Fruit fly (Drosophila melanogaster) whole organism, embryonic: Measurements from ENCODE around the gene sol.

Experiments used
- Bgb ChIP-seq: fragments of 200-800 bp; sonication (Bioruptor generic); IDR thresholded peaks from 2 replicates; pipeline ENCODE4 v1.3.6; 2022; ENCODE audit warnings: missing biosample characterization, missing genetic modification characterization; ENCODE audit not compliant: partially characterized antibody
- CG10209 ChIP-seq: fragments of 200-800 bp; sonication (Bioruptor generic); optimal IDR thresholded peaks from 3 replicates; lab custom pipeline; 2017; ENCODE audit warnings: missing biosample characterization, mild to moderate bottlenecking, missing genetic modification characterization, missing genetic modification reagents
- CG1024 ChIP-seq: fragments of 200-800 bp; sonication (Bioruptor generic); IDR thresholded peaks from 2 replicates; pipeline ENCODE4 v1.3.6; 2022; ENCODE audit warnings: missing biosample characterization, missing genetic modification characterization
- CG10366 ChIP-seq: fragments of 200-800 bp; sonication (Bioruptor generic); IDR thresholded peaks from 2 replicates; pipeline ENCODE4 v1.3.6; 2022; ENCODE audit warnings: missing biosample characterization, missing genetic modification characterization
- CG10959 ChIP-seq: fragments of 200-800 bp; sonication (Bioruptor generic); IDR thresholded peaks from 2 replicates; pipeline ENCODE4 v1.3.6; 2022; ENCODE audit warnings: missing biosample characterization, missing genetic modification characterization
- CG10979 ChIP-seq: fragments of 200-800 bp; sonication (Bioruptor generic); optimal IDR thresholded peaks from 2 replicates; lab custom pipeline; 2018; ENCODE audit warnings: missing biosample characterization, mild to moderate bottlenecking, missing genetic modification characterization, moderate library complexity
- CG11093 ChIP-seq: fragments of 200-800 bp; sonication (Bioruptor generic); IDR thresholded peaks from 3 replicates; pipeline ENCODE4 v1.3.6; 2022; ENCODE audit warnings: missing biosample characterization, missing genetic modification characterization
- CG11695 ChIP-seq: fragments of 200-800 bp; sonication (Bioruptor generic); IDR thresholded peaks from 3 replicates; pipeline ENCODE4 v1.3.6; 2022; ENCODE audit warnings: missing biosample characterization, missing genetic modification characterization
- CG12155 ChIP-seq: fragments of 200-800 bp; sonication (Bioruptor generic); optimal IDR thresholded peaks from 3 replicates; lab custom pipeline; 2016; ENCODE audit warnings: missing biosample characterization, missing genetic modification characterization
- CG12299 ChIP-seq: fragments of 200-800 bp; sonication (Bioruptor generic); optimal IDR thresholded peaks from 2 replicates; lab custom pipeline; 2018; ENCODE audit warnings: missing biosample characterization, mild to moderate bottlenecking, missing genetic modification characterization
- CG14667 ChIP-seq: fragments of 200-800 bp; sonication (Bioruptor generic); IDR thresholded peaks from 2 replicates; pipeline ENCODE4 v1.3.6; 2022; ENCODE audit warnings: missing biosample characterization, missing genetic modification characterization
- CG15011 ChIP-seq: fragments of 200-800 bp; sonication (Bioruptor generic); optimal IDR thresholded peaks from 3 replicates; lab custom pipeline; 2018; ENCODE audit warnings: missing biosample characterization, mild to moderate bottlenecking, missing genetic modification characterization
- CG17359 ChIP-seq: fragments of 200-800 bp; sonication (Bioruptor generic); optimal IDR thresholded peaks from 3 replicates; lab custom pipeline; 2018; ENCODE audit warnings: missing biosample characterization, mild to moderate bottlenecking, missing genetic modification characterization, moderate library complexity
- CG17385 ChIP-seq: fragments of 200-800 bp; sonication (Bioruptor generic); optimal IDR thresholded peaks from 3 replicates; lab custom pipeline; 2018; ENCODE audit warnings: missing biosample characterization, mild to moderate bottlenecking, missing genetic modification characterization
- CG2116 ChIP-seq: fragments of 200-800 bp; sonication (Bioruptor generic); optimal IDR thresholded peaks from 3 replicates; lab custom pipeline; 2018; ENCODE audit warnings: missing biosample characterization, mild to moderate bottlenecking, missing genetic modification characterization
- CG33557 ChIP-seq: fragments of 200-800 bp; sonication (Bioruptor generic); optimal IDR thresholded peaks from 2 replicates; lab custom pipeline; 2019; ENCODE audit warnings: missing biosample characterization, mild to moderate bottlenecking, missing genetic modification characterization, moderate library complexity
- CG4282 ChIP-seq: fragments of 200-800 bp; sonication (Bioruptor generic); optimal IDR thresholded peaks from 2 replicates; lab custom pipeline; 2016; ENCODE audit warnings: missing biosample characterization, missing genetic modification characterization
- CG5180 ChIP-seq: fragments of 200-800 bp; sonication (Bioruptor generic); optimal IDR thresholded peaks from 3 replicates; lab custom pipeline; 2017; ENCODE audit warnings: missing biosample characterization, missing genetic modification characterization, mild to moderate bottlenecking, moderate library complexity, missing genetic modification reagents
- CG7357 ChIP-seq: fragments of 200-800 bp; sonication (Bioruptor generic); IDR thresholded peaks from 3 replicates; pipeline ENCODE4 v1.3.6; 2022; ENCODE audit warnings: missing biosample characterization, missing genetic modification characterization
- CG7372 ChIP-seq: fragments of 200-800 bp; sonication (Bioruptor generic); IDR thresholded peaks from 2 replicates; pipeline ENCODE4 v1.3.6; 2022; ENCODE audit warnings: missing biosample characterization, missing genetic modification characterization
- Dbx ChIP-seq: fragments of 200-800 bp; sonication (Bioruptor generic); IDR thresholded peaks from 3 replicates; pipeline ENCODE4 v1.3.6; 2022; ENCODE audit warnings: missing biosample characterization, missing genetic modification characterization
- Drgx ChIP-seq: fragments of 200-800 bp; sonication (Bioruptor generic); IDR thresholded peaks from 2 replicates; pipeline ENCODE4 v1.3.6; 2022; ENCODE audit warnings: missing biosample characterization, missing genetic modification characterization
- E2f2 ChIP-seq: fragments of 200-800 bp; sonication (Bioruptor generic); IDR thresholded peaks from 2 replicates; pipeline ENCODE4 v1.3.6; 2022; ENCODE audit warnings: missing biosample characterization, missing genetic modification characterization
- Eip74EF ChIP-seq, 2 experiments: fragments of 200-800 bp in 1 of 2; fragments of >200 bp in 1 of 2; sonication (Bioruptor generic) in 1 of 2; optimal IDR thresholded peaks; 2 replicates each; lab custom pipeline; 2017 to 2019; ENCODE audit warnings: missing biosample characterization in 2 of 2, missing genetic modification characterization in 2 of 2, mild to moderate bottlenecking in 1 of 2, moderate library complexity in 1 of 2
- HmgD ChIP-seq: fragments of 200-800 bp; sonication (Bioruptor generic); optimal IDR thresholded peaks from 3 replicates; lab custom pipeline; 2016; ENCODE audit warnings: missing biosample characterization, missing genetic modification characterization
- Max ChIP-seq: fragments of 200-800 bp; sonication (Bioruptor generic); optimal IDR thresholded peaks from 2 replicates; lab custom pipeline; 2016; ENCODE audit warnings: missing biosample characterization, mild to moderate bottlenecking, missing genetic modification characterization
- Meics ChIP-seq: fragments of 200-800 bp; sonication (Bioruptor generic); optimal IDR thresholded peaks from 2 replicates; lab custom pipeline; 2017; ENCODE audit warnings: missing biosample characterization, mild to moderate bottlenecking, missing genetic modification characterization
- Mrtf ChIP-seq: fragments of 200-800 bp; sonication (Bioruptor generic); IDR thresholded peaks from 3 replicates; pipeline ENCODE4 v1.3.6; 2022; ENCODE audit warnings: missing biosample characterization, missing genetic modification characterization
- Neu2 ChIP-seq: fragments of 200-800 bp; sonication (Bioruptor generic); optimal IDR thresholded peaks from 3 replicates; lab custom pipeline; 2016; ENCODE audit warnings: missing biosample characterization, missing genetic modification characterization, borderline replicate concordance
- Ptx1 ChIP-seq: fragments of 200-800 bp; sonication (Bioruptor generic); IDR thresholded peaks from 2 replicates; pipeline ENCODE4 v1.3.6; 2022; ENCODE audit warnings: missing biosample characterization, missing genetic modification characterization
- Side ChIP-seq: fragments of 200-800 bp; sonication (Bioruptor generic); optimal IDR thresholded peaks from 2 replicates; lab custom pipeline; 2016; ENCODE audit warnings: missing biosample characterization, missing genetic modification characterization
- Ssrp ChIP-seq: fragments of 200-800 bp; sonication (Bioruptor generic); optimal IDR thresholded peaks from 2 replicates; lab custom pipeline; 2018; ENCODE audit warnings: missing biosample characterization, mild to moderate bottlenecking, missing genetic modification characterization, moderate library complexity
- Taf1 ChIP-seq: fragments of 200-800 bp; sonication (Bioruptor generic); IDR thresholded peaks from 2 replicates; pipeline ENCODE4 v1.3.6; 2022; ENCODE audit warnings: missing biosample characterization, missing genetic modification characterization
- YL-1 ChIP-seq: fragments of 200-800 bp; sonication (Bioruptor generic); optimal IDR thresholded peaks from 3 replicates; lab custom pipeline; 2017; ENCODE audit warnings: missing biosample characterization, mild to moderate bottlenecking, missing genetic modification characterization
- bsh ChIP-seq, 2 experiments: fragments of 200-800 bp; sonication (Bioruptor generic); optimal IDR thresholded peaks; 2 replicates each; lab custom pipeline; 2017 to 2018; ENCODE audit warnings: mild to moderate bottlenecking in 2 of 2, missing biosample characterization in 2 of 2, missing genetic modification characterization in 2 of 2, moderate library complexity in 1 of 2
- caup ChIP-seq: fragments of 200-800 bp; sonication (Bioruptor generic); optimal IDR thresholded peaks from 3 replicates; lab custom pipeline; 2017; ENCODE audit warnings: missing biosample characterization, mild to moderate bottlenecking, missing genetic modification characterization, moderate library complexity; ENCODE audit not compliant: severe bottlenecking
- fd64A ChIP-seq: fragments of 200-800 bp; sonication (Bioruptor generic); optimal IDR thresholded peaks from 3 replicates; lab custom pipeline; 2018; ENCODE audit warnings: missing biosample characterization, mild to moderate bottlenecking, missing genetic modification characterization
- knrl ChIP-seq: fragments of 200-800 bp; sonication (Bioruptor generic); IDR thresholded peaks from 3 replicates; pipeline ENCODE4 v1.3.6; 2022; ENCODE audit warnings: missing biosample characterization, missing genetic modification characterization; ENCODE audit not compliant: partially characterized antibody
- lab ChIP-seq: fragments of 200-800 bp; sonication (Bioruptor generic); optimal IDR thresholded peaks from 3 replicates; lab custom pipeline; 2017; ENCODE audit warnings: missing biosample characterization, missing genetic modification characterization, mild to moderate bottlenecking, moderate library complexity, missing genetic modification reagents
- mirr ChIP-seq: fragments of 200-800 bp; sonication (Bioruptor generic); optimal IDR thresholded peaks from 3 replicates; lab custom pipeline; 2018; ENCODE audit warnings: missing biosample characterization, mild to moderate bottlenecking, missing genetic modification characterization
- odd ChIP-seq: fragments of 200-800 bp; sonication (Bioruptor generic); optimal IDR thresholded peaks from 2 replicates; lab custom pipeline; 2017; ENCODE audit warnings: missing biosample characterization, mild to moderate bottlenecking, missing genetic modification characterization
- peb ChIP-seq: fragments of 200-800 bp; sonication (Bioruptor generic); IDR thresholded peaks from 2 replicates; pipeline ENCODE4 v1.3.6; 2022; ENCODE audit warnings: missing biosample characterization, missing genetic modification characterization
- pita ChIP-seq: fragments of 200-800 bp; sonication (Bioruptor generic); optimal IDR thresholded peaks from 2 replicates; lab custom pipeline; 2017; ENCODE audit warnings: missing biosample characterization, mild to moderate bottlenecking, missing genetic modification characterization
- sima ChIP-seq: fragments of 200-800 bp; sonication (Bioruptor generic); optimal IDR thresholded peaks from 2 replicates; lab custom pipeline; 2016; ENCODE audit warnings: missing biosample characterization, missing genetic modification characterization
- so ChIP-seq: fragments of 200-800 bp; sonication (Bioruptor generic); IDR thresholded peaks from 3 replicates; pipeline ENCODE4 v1.3.6; 2022; ENCODE audit warnings: missing biosample characterization, missing genetic modification characterization
- tna ChIP-seq: fragments of 200-800 bp; sonication (Bioruptor generic); IDR thresholded peaks from 2 replicates; pipeline ENCODE4 v1.3.6; 2022; ENCODE audit warnings: missing biosample characterization, missing genetic modification characterization; ENCODE audit not compliant: partially characterized antibody
- tx ChIP-seq: fragments of 200-800 bp; sonication (Bioruptor generic); optimal IDR thresholded peaks from 2 replicates; lab custom pipeline; 2016; ENCODE audit warnings: missing biosample characterization, missing genetic modification characterization
- unpg ChIP-seq: fragments of 200-800 bp; sonication (Bioruptor generic); optimal IDR thresholded peaks from 3 replicates; lab custom pipeline; 2018; ENCODE audit warnings: missing biosample characterization, mild to moderate bottlenecking, missing genetic modification characterization, moderate library complexity

sol gene

dm6 chrX:21375595-21376047 is 25.5 kb downstream of the sol start (continued):
- TF ChIP-seq CG14667, result no peak
- TF ChIP-seq CG7372 (GFP tag; lab: Robert Waterston, UW), result no peak
- TF ChIP-seq bsh (GFP tag; optimal IDR thresholded peaks at IDR 0.05; lab: Kevin White, UChicago), result peak in 1 of 2 experiments; percentile 37
- TF ChIP-seq CG10366 (GFP tag; lab: Robert Waterston, UW), result peak; percentile 16; the same call in 1 of the 2 replicates
- TF ChIP-seq Bgb (GFP tag; lab: Robert Waterston, UW), result no peak
- no peak for TF ChIP-seq Taf1 (GFP tag; lab: Robert Waterston, UW)
- TF ChIP-seq CG17359 (tag; lab: Kevin White, UChicago), result peak; percentile 41
- TF ChIP-seq Eip74EF (GFP tag; optimal IDR thresholded peaks at IDR 0.05; lab: Kevin White, UChicago), result peak in 1 of 2 experiments; percentile 8
- 0 out of 3 replicates have a peak, but pooled peaks have one; percentile 42 for TF ChIP-seq Mrtf (GFP tag; lab: Robert Waterston, UW)
- peak; percentile 62 for TF ChIP-seq lab (GFP tag; lab: Kevin White, UChicago)
- TF ChIP-seq CG1024 (GFP tag; lab: Robert Waterston, UW), result no peak
- TF ChIP-seq Drgx (GFP tag; lab: Robert Waterston, UW), result peak; percentile 36; the same call in 1 of the 2 replicates
- peak; percentile 24 for TF ChIP-seq CG10979 (tag; lab: Kevin White, UChicago)
- peak; percentile 48 for TF ChIP-seq caup (GFP tag; lab: Kevin White, UChicago)
- TF ChIP-seq CG33557 (GFP tag; lab: Kevin White, UChicago), result no peak
- no peak for TF ChIP-seq CG10959 (GFP tag; lab: Robert Waterston, UW)
- peak; percentile 26; the same call in 1 of the 2 replicates for TF ChIP-seq E2f2 (GFP tag; lab: Robert Waterston, UW)
- TF ChIP-seq sima (GFP tag; lab: Kevin White, UChicago), result no peak
- TF ChIP-seq YL-1 (GFP tag; lab: Kevin White, UChicago), result peak; percentile 8
- TF ChIP-seq tx (GFP tag; lab: Kevin White, UChicago), result no peak
- no peak for TF ChIP-seq CG2116 (GFP tag; lab: Kevin White, UChicago)
- TF ChIP-seq HmgD (GFP tag; lab: Kevin White, UChicago), result no peak
- TF ChIP-seq CG11695 (GFP tag; lab: Robert Waterston, UW), result 0 out of 3 replicates have a peak, but pooled peaks have one; percentile 18
- TF ChIP-seq Max (GFP tag; lab: Kevin White, UChicago), result no peak
- no peak for TF ChIP-seq CG4282
- peak; percentile 39 for TF ChIP-seq CG10209 (GFP tag; lab: Kevin White, UChicago)
- TF ChIP-seq fd64A (GFP tag; lab: Kevin White, UChicago), result no peak
- no peak for TF ChIP-seq Side (GFP tag; lab: Kevin White, UChicago)
- no peak for TF ChIP-seq CG5180 (GFP tag; lab: Kevin White, UChicago)
- no peak for TF ChIP-seq mirr (GFP tag; lab: Kevin White, UChicago)
- TF ChIP-seq Ssrp (tag; lab: Kevin White, UChicago), result peak; percentile 34
- no peak for TF ChIP-seq pita
- peak; percentile 18 for TF ChIP-seq odd
- TF ChIP-seq Dbx (GFP tag; lab: Robert Waterston, UW), result 0 out of 3 replicates have a peak, but pooled peaks have one; percentile 30
- TF ChIP-seq CG17385 (GFP tag; lab: Kevin White, UChicago), result peak; percentile 40
- TF ChIP-seq CG12299, result no peak
- peak; percentile 11 for TF ChIP-seq CG15011 (GFP tag; lab: Kevin White, UChicago)
- no peak for TF ChIP-seq knrl (GFP tag; lab: Robert Waterston, UW)
- TF ChIP-seq tna (GFP tag; lab: Robert Waterston, UW), result no peak
- 0 out of 3 replicates have a peak, but pooled peaks have one; percentile 41 for TF ChIP-seq so (GFP tag; lab: Robert Waterston, UW)
- TF ChIP-seq Meics, result peak; percentile 74
- TF ChIP-seq unpg (GFP tag; lab: Kevin White, UChicago), result peak; percentile 40
- TF ChIP-seq CG7357 (GFP tag; lab: Robert Waterston, UW), result no peak
- TF ChIP-seq CG11093 (GFP tag; lab: Robert Waterston, UW), result no peak
- TF ChIP-seq Neu2, result no peak
- TF ChIP-seq Ptx1 (GFP tag; lab: Robert Waterston, UW), result 0 out of 2 replicates have a peak, but pooled peaks have one; percentile 30
- TF ChIP-seq peb, result no peak
- TF ChIP-seq CG12155 (GFP tag; lab: Kevin White, UChicago), result peak; percentile 27
- TF ChIP-seq, all 482 proteins: peak for 120
